Worm (Caenorhabditis elegans) whole organism, mixed stage, embryonic: ENCODE results near the gene C14A4.8.

Experiments
- M03D4.4 ChIP-seq: sonication (generic microtip); optimal IDR thresholded peaks from 2 replicates; lab custom pipeline; 2017; ENCODE audit warnings: mild to moderate bottlenecking, missing genetic modification characterization, missing compliant biosample characterization
- lin-13 ChIP-seq: fragments of 150-350 bp; optimal IDR thresholded peaks from 2 replicates; lab custom pipeline; 2014; ENCODE audit warnings: missing biosample characterization, missing genetic modification characterization
- mab-5 ChIP-seq: fragments of 150-350 bp; optimal IDR thresholded peaks from 2 replicates; lab custom pipeline; 2014; ENCODE audit warnings: missing biosample characterization, missing genetic modification characterization
- nhr-28 ChIP-seq: fragments of 150-350 bp; optimal IDR thresholded peaks from 2 replicates; lab custom pipeline; 2014; ENCODE audit warnings: missing biosample characterization, missing genetic modification characterization
- nhr-76 ChIP-seq: sonication (generic microtip); optimal IDR thresholded peaks from 2 replicates; lab custom pipeline; 2017; ENCODE audit warnings: missing biosample characterization, missing genetic modification characterization
- unc-39 ChIP-seq: fragments of 150-350 bp; optimal IDR thresholded peaks from 2 replicates; lab custom pipeline; 2014; ENCODE audit warnings: missing biosample characterization, missing genetic modification characterization

DNA sequence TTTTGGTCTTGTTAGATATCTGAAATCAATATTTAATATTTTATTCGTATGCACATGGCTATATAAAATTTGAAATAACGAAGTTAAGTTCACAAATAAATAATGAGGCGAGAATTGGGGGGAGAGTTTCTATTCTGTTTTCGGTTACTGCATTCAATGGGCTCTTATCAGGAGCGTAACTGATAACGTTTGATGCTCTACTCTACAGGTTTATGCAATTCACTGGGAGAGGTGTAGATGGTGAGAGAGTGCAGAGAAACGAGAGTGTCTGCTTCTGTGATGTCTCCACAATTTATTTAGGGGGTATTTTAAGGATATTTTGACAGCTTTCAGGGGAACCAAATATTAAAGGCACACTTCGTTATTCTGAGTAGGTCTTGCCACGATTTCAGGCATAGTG, 3.2 kb downstream of the C14A4.8 start, which contains the start of gene C14A4.6:
- TF ChIP-seq M03D4.4 (tag; lab: Kevin White, UChicago) (no peak), lin-13 (tag; lab: Kevin White, UChicago) (no peak), unc-39 (tag; lab: Kevin White, UChicago) (no peak), mab-5 (tag; lab: Kevin White, UChicago) (no peak), nhr-76 (no peak), nhr-28 (tag; lab: Kevin White, UChicago) (no peak)
